Worm (Caenorhabditis elegans): ENCODE data around the gene ttr-54.

DNA sequence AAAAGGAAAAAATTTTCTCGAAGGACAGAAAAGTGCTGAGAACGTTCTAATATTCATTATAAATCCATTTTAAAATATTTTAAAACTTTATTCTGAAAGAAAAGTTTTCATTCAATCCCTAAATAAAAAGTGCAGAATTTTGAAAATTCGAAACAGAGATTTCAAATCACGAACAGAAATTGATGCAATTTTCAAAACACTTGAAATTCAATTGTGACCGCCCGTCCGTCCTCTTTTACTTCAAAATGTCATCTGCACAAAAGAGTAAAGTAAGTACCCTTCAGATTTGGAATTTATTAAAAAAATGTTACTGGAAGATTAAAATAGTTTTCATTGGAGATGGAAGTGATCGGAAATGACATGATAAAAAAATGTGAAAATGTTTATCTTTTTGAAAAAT lies 32.9 kb downstream of the ttr-54 start:
- TF ChIP-seq ztf-11 (tag; optimal IDR thresholded peaks at IDR 0.05) (no peak), nhr-76 (tag; optimal IDR thresholded peaks at IDR 0.05) (no peak)
